Worm (Caenorhabditis elegans) whole organism, young adult: Measurements from ENCODE around the gene ZK1098.6.

Experiments
- D2030.7 ChIP-seq: fragments of 200-800 bp; sonication (Bioruptor generic); IDR thresholded peaks from 2 replicates; pipeline ENCODE4 v1.3.6; 2022; ENCODE audit warnings: missing genetic modification reagents, missing genetic modification characterization, missing compliant biosample characterization
- F22D6.2 ChIP-seq: sonication (generic microtip); optimal IDR thresholded peaks from 2 replicates; lab custom pipeline; 2016; ENCODE audit warnings: mild to moderate bottlenecking, missing genetic modification characterization, missing compliant biosample characterization
- F37B4.10 ChIP-seq: fragments of 200-800 bp; sonication (Bioruptor generic); IDR thresholded peaks from 2 replicates; pipeline ENCODE4 v1.3.6; 2022; ENCODE audit warnings: missing genetic modification characterization, missing compliant biosample characterization
- F39B2.1 ChIP-seq: fragments of 200-800 bp; sonication (Bioruptor generic); IDR thresholded peaks from 2 replicates; pipeline ENCODE4 v1.3.6; 2022; ENCODE audit warnings: missing genetic modification reagents, missing genetic modification characterization, missing compliant biosample characterization
- T07F8.4 ChIP-seq: sonication (generic microtip); optimal IDR thresholded peaks from 2 replicates; lab custom pipeline; 2016; ENCODE audit warnings: mild to moderate bottlenecking, missing genetic modification characterization, moderate library complexity, missing compliant biosample characterization
- Y79H2A.3 ChIP-seq: fragments of 200-800 bp; sonication (Bioruptor generic); conservative IDR thresholded peaks from 2 replicates; pipeline ENCODE4 v1.3.6; 2022; ENCODE audit warnings: missing genetic modification reagents, missing genetic modification characterization, missing compliant biosample characterization
- athp-1 ChIP-seq: sonication (generic microtip); optimal IDR thresholded peaks from 2 replicates; lab custom pipeline; 2017; ENCODE audit warnings: mild to moderate bottlenecking, missing genetic modification characterization, missing compliant biosample characterization
- attf-3 ChIP-seq: fragments of 200-800 bp; sonication (Bioruptor generic); conservative IDR thresholded peaks from 2 replicates; pipeline ENCODE4 v1.3.6; 2022; ENCODE audit warnings: missing genetic modification reagents, missing genetic modification characterization, missing compliant biosample characterization
- attf-6 ChIP-seq: fragments of 200-800 bp; sonication (Bioruptor generic); IDR thresholded peaks from 2 replicates; pipeline ENCODE4 v1.3.6; 2022; ENCODE audit warnings: missing genetic modification reagents, missing genetic modification characterization, missing compliant biosample characterization
- ceh-100 ChIP-seq: fragments of 200-800 bp; sonication (Bioruptor generic); IDR thresholded peaks from 2 replicates; pipeline ENCODE4 v1.3.6; 2022; ENCODE audit warnings: missing genetic modification reagents, missing genetic modification characterization, missing compliant biosample characterization
- ceh-40 ChIP-seq: fragments of 200-800 bp; sonication (Bioruptor generic); IDR thresholded peaks from 2 replicates; pipeline ENCODE4 v1.3.6; 2022; ENCODE audit warnings: missing genetic modification characterization, missing compliant biosample characterization
- dpl-1 ChIP-seq: fragments of 150-350 bp; optimal IDR thresholded peaks from 2 replicates; lab custom pipeline; 2014; ENCODE audit warnings: missing biosample characterization, missing genetic modification reagents, missing genetic modification characterization
- egl-18 ChIP-seq: fragments of 200-800 bp; sonication (Bioruptor generic); IDR thresholded peaks from 2 replicates; pipeline ENCODE4 v1.3.6; 2022; ENCODE audit warnings: missing genetic modification reagents, missing genetic modification characterization, missing compliant biosample characterization
- egl-44 ChIP-seq: fragments of 200-800 bp; sonication (Bioruptor generic); IDR thresholded peaks from 2 replicates; pipeline ENCODE4 v1.3.6; 2022; ENCODE audit warnings: missing genetic modification reagents, missing genetic modification characterization, missing compliant biosample characterization
- ets-4 ChIP-seq: fragments of 200-800 bp; sonication (Bioruptor generic); optimal IDR thresholded peaks from 2 replicates; lab custom pipeline; 2018; ENCODE audit warnings: mild to moderate bottlenecking, missing genetic modification characterization, missing compliant biosample characterization
- him-1 ChIP-seq: sonication (generic microtip); optimal IDR thresholded peaks from 2 replicates; lab custom pipeline; 2016; ENCODE audit warnings: missing genotype, missing genetic modification reagents, missing genetic modification characterization, missing compliant biosample characterization
- hlh-26 ChIP-seq: fragments of 200-800 bp; sonication (Bioruptor generic); conservative IDR thresholded peaks from 2 replicates; pipeline ENCODE4 v1.3.6; 2022; ENCODE audit warnings: missing genetic modification reagents, missing genetic modification characterization, missing compliant biosample characterization
- hmg-1.2 ChIP-seq: fragments of 200-800 bp; sonication (Bioruptor generic); IDR thresholded peaks from 2 replicates; pipeline ENCODE4 v1.3.6; 2022; ENCODE audit warnings: missing genetic modification reagents, missing genetic modification characterization, missing compliant biosample characterization
- hrde-1 ChIP-seq: sonication (generic microtip); optimal IDR thresholded peaks from 2 replicates; lab custom pipeline; 2016; ENCODE audit warnings: missing genetic modification characterization, mild to moderate bottlenecking, missing compliant biosample characterization, moderate library complexity, missing genotype, missing genetic modification reagents, borderline replicate concordance
- lin-26 ChIP-seq: fragments of 200-800 bp; sonication (Bioruptor generic); IDR thresholded peaks from 2 replicates; pipeline ENCODE4 v1.3.6; 2022; ENCODE audit warnings: missing genetic modification reagents, missing genetic modification characterization, missing compliant biosample characterization
- lin-40 ChIP-seq: sonication (generic microtip); optimal IDR thresholded peaks from 2 replicates; lab custom pipeline; 2016; ENCODE audit warnings: missing genetic modification characterization, mild to moderate bottlenecking, missing compliant biosample characterization, missing genotype, missing genetic modification reagents
- lin-54 ChIP-seq: fragments of 200-800 bp; sonication (Bioruptor generic); optimal IDR thresholded peaks from 2 replicates; lab custom pipeline; 2018; ENCODE audit warnings: mild to moderate bottlenecking, missing genetic modification characterization, missing compliant biosample characterization
- lir-1 ChIP-seq: fragments of 200-800 bp; sonication (Bioruptor generic); conservative IDR thresholded peaks from 2 replicates; pipeline ENCODE4 v1.3.6; 2022; ENCODE audit warnings: missing genetic modification reagents, missing genetic modification characterization, missing compliant biosample characterization
- madf-6 ChIP-seq: fragments of 200-800 bp; sonication (Bioruptor generic); IDR thresholded peaks from 2 replicates; pipeline ENCODE4 v1.3.6; 2022; ENCODE audit warnings: missing genetic modification reagents, missing genetic modification characterization, missing compliant biosample characterization
- mcd-1 ChIP-seq: fragments of 200-800 bp; sonication (Bioruptor generic); IDR thresholded peaks from 2 replicates; pipeline ENCODE4 v1.3.6; 2022; ENCODE audit warnings: missing genetic modification reagents, missing genetic modification characterization, missing compliant biosample characterization
- nfya-1 ChIP-seq: sonication (generic microtip); optimal IDR thresholded peaks from 2 replicates; lab custom pipeline; 2017; ENCODE audit warnings: antibody characterized with exemption, missing compliant biosample characterization, missing genetic modification characterization, borderline replicate concordance; ENCODE audit not compliant: insufficient read depth
- rcor-1 ChIP-seq: fragments of 200-800 bp; sonication (Bioruptor generic); IDR thresholded peaks from 2 replicates; pipeline ENCODE4 v1.3.6; 2022; ENCODE audit warnings: missing genetic modification reagents, missing genetic modification characterization, missing compliant biosample characterization
- repo-1 ChIP-seq: sonication (generic microtip); optimal IDR thresholded peaks from 2 replicates; lab custom pipeline; 2017; ENCODE audit warnings: mild to moderate bottlenecking, missing genetic modification characterization, missing compliant biosample characterization
- snpc-1.3 ChIP-seq: sonication (generic microtip); optimal IDR thresholded peaks from 2 replicates; lab custom pipeline; 2017; ENCODE audit warnings: missing genetic modification characterization, mild to moderate bottlenecking, missing compliant biosample characterization, antibody characterized with exemption, moderate library complexity, missing genotype, missing genetic modification reagents; ENCODE audit not compliant: insufficient read depth
- snpc-3.4 ChIP-seq: sonication (generic microtip); optimal IDR thresholded peaks from 2 replicates; lab custom pipeline; 2017; ENCODE audit warnings: missing genetic modification characterization, mild to moderate bottlenecking, missing compliant biosample characterization, antibody characterized with exemption, moderate library complexity, missing genotype, missing genetic modification reagents
- somi-1 ChIP-seq: fragments of 200-800 bp; sonication (Bioruptor generic); optimal IDR thresholded peaks from 2 replicates; lab custom pipeline; 2018; ENCODE audit warnings: mild to moderate bottlenecking, missing genetic modification characterization, missing compliant biosample characterization
- sptf-2 ChIP-seq: fragments of 200-800 bp; sonication (Bioruptor generic); optimal IDR thresholded peaks from 2 replicates; lab custom pipeline; 2018; ENCODE audit warnings: mild to moderate bottlenecking, missing genetic modification characterization, missing compliant biosample characterization
- tlf-1 ChIP-seq: fragments of 200-800 bp; sonication (Bioruptor generic); optimal IDR thresholded peaks from 2 replicates; lab custom pipeline; 2018; ENCODE audit warnings: mild to moderate bottlenecking, missing genetic modification characterization, missing compliant biosample characterization
- unc-130 ChIP-seq: sonication (generic microtip); optimal IDR thresholded peaks from 2 replicates; lab custom pipeline; 2016; ENCODE audit warnings: missing genetic modification reagents, missing genetic modification characterization, missing compliant biosample characterization
- zfh-2 ChIP-seq: fragments of 200-800 bp; sonication (Bioruptor generic); conservative IDR thresholded peaks from 2 replicates; pipeline ENCODE4 v1.3.6; 2022; ENCODE audit warnings: missing genetic modification reagents, missing genetic modification characterization, missing compliant biosample characterization
- ztf-18 ChIP-seq: sonication (generic microtip); optimal IDR thresholded peaks from 2 replicates; lab custom pipeline; 2016; ENCODE audit warnings: missing genotype, mild to moderate bottlenecking, missing genetic modification characterization, missing compliant biosample characterization
- ztf-28 ChIP-seq: fragments of 200-800 bp; sonication (Bioruptor generic); IDR thresholded peaks from 2 replicates; pipeline ENCODE4 v1.3.6; 2022; ENCODE audit warnings: missing genetic modification reagents, missing genetic modification characterization, missing compliant biosample characterization

Gene ZK1098.6

ce11 chrIII:9511055-9511520, 15.9 kb upstream of the ZK1098.6 start, which contains the start of gene F55H2.5:
Gene F55H2.5, plus strand, starts transcription at chrIII:9511470.
- peak; percentile 14; the same call in 1 of the 2 replicates for TF ChIP-seq hmg-1.2 (GFP tag; lab: Robert Waterston, UW)
- no peak for TF ChIP-seq somi-1 (GFP tag; lab: Kevin White, UChicago)

- TF ChIP-seq D2030.7 (GFP tag; lab: Robert Waterston, UW) (no peak), F37B4.10 (GFP tag; lab: Robert Waterston, UW) (no peak), attf-3 (GFP tag; lab: Robert Waterston, UW) (no peak), zfh-2 (GFP tag; lab: Robert Waterston, UW) (no peak)
Measured at ce11 chrIII:9511660-9512059, 15.3 kb upstream of the ZK1098.6 start.

ce11 chrIII:9513006-9513405, 13.9 kb upstream of the ZK1098.6 start:
- TF ChIP-seq rcor-1 (GFP tag; lab: Robert Waterston, UW) (no peak), athp-1 (peak; percentile 8), lin-54 (GFP tag; lab: Kevin White, UChicago) (no peak), mcd-1 (GFP tag; lab: Robert Waterston, UW) (no peak), ztf-28 (GFP tag; lab: Robert Waterston, UW) (no peak), ceh-100 (GFP tag; lab: Robert Waterston, UW) (no peak), tlf-1 (GFP tag; lab: Kevin White, UChicago) (no peak), hrde-1 (tag; lab: Kevin White, UChicago) (peak; percentile 14), snpc-1.3 (tag; lab: Kevin White, UChicago) (peak; percentile 2), unc-130 (GFP tag; lab: Kevin White, UChicago) (no peak), madf-6 (GFP tag; lab: Robert Waterston, UW) (0 out of 2 replicates have a peak, but pooled peaks have one; percentile 20), repo-1 (tag; lab: Kevin White, UChicago) (no peak), zfh-2 (GFP tag; lab: Robert Waterston, UW) (no peak), hmg-1.2 (GFP tag; lab: Robert Waterston, UW) (0 out of 2 replicates have a peak, but pooled peaks have one; percentile 17), nfya-1 (tag; lab: Kevin White, UChicago) (no peak), dpl-1 (GFP tag; lab: Kevin White, UChicago) (no peak), him-1 (tag; lab: Kevin White, UChicago) (peak; percentile 92), Y79H2A.3 (GFP tag; lab: Robert Waterston, UW) (0 out of 2 replicates have a peak, but pooled peaks have one; percentile 29)

- TF ChIP-seq egl-44 (GFP tag; lab: Robert Waterston, UW) = no peak
- TF ChIP-seq hlh-26 (GFP tag; lab: Robert Waterston, UW) = no peak
- TF ChIP-seq attf-6 (GFP tag; lab: Robert Waterston, UW) = no peak
- no peak for TF ChIP-seq sptf-2 (GFP tag; lab: Kevin White, UChicago)
- no peak for TF ChIP-seq attf-3 (GFP tag; lab: Robert Waterston, UW)
- TF ChIP-seq T07F8.4 (tag; lab: Kevin White, UChicago) = no peak
- no peak for TF ChIP-seq F22D6.2
- TF ChIP-seq lin-26 (GFP tag; lab: Robert Waterston, UW) = no peak
- TF ChIP-seq lin-40 (tag; lab: Kevin White, UChicago) = no peak
- no peak for TF ChIP-seq F39B2.1
- TF ChIP-seq somi-1 (GFP tag; lab: Kevin White, UChicago) = no peak
- TF ChIP-seq ztf-18 (tag; lab: Kevin White, UChicago) = no peak
- TF ChIP-seq snpc-3.4 (tag; lab: Kevin White, UChicago) = no peak
- TF ChIP-seq egl-18 (GFP tag; lab: Robert Waterston, UW) = no peak
- no peak for TF ChIP-seq ceh-100 (GFP tag; lab: Robert Waterston, UW)
- TF ChIP-seq lir-1 (GFP tag; lab: Robert Waterston, UW) = no peak
- TF ChIP-seq ets-4 (GFP tag; lab: Kevin White, UChicago) = no peak
- no peak for TF ChIP-seq ceh-40 (GFP tag; lab: Robert Waterston, UW)
- TF ChIP-seq hrde-1 (tag; lab: Kevin White, UChicago) = no peak
- TF ChIP-seq Y79H2A.3 (GFP tag; lab: Robert Waterston, UW) = no peak
Measured at ce11 chrIII:9513569-9513968, 13.4 kb upstream of the ZK1098.6 start, which contains the start of gene F55H2.8. Gene F55H2.8, plus strand, starts transcription at chrIII:9513869.
